Fruit fly (Drosophila melanogaster) whole organism, embryonic: ENCODE results near the gene CG16903.

Experiments
- Ada2b ChIP-seq: fragments of 200-800 bp; sonication (Bioruptor generic); IDR thresholded peaks from 2 replicates; pipeline ENCODE4 v1.3.6; 2022; ENCODE audit warnings: missing biosample characterization, missing genetic modification characterization
- Adf1 ChIP-seq: fragments of 200-800 bp; sonication (Bioruptor generic); IDR thresholded peaks from 2 replicates; pipeline ENCODE4 v1.3.6; 2022; ENCODE audit warnings: missing biosample characterization, missing genetic modification characterization
- B-H1 ChIP-seq: fragments of 200-800 bp; sonication (Bioruptor generic); IDR thresholded peaks from 3 replicates; pipeline ENCODE4 v1.3.6; 2022; ENCODE audit warnings: missing biosample characterization, missing genetic modification characterization
- CG10274 ChIP-seq: fragments of 200-800 bp; sonication (Bioruptor generic); optimal IDR thresholded peaks from 3 replicates; lab custom pipeline; 2017; ENCODE audit warnings: missing biosample characterization, mild to moderate bottlenecking, missing genetic modification characterization
- CG11723 ChIP-seq: fragments of 200-800 bp; sonication (Bioruptor generic); optimal IDR thresholded peaks from 2 replicates; lab custom pipeline; 2017; ENCODE audit warnings: missing biosample characterization, mild to moderate bottlenecking, missing genetic modification characterization
- CG13424 ChIP-seq: fragments of 200-800 bp; sonication (Bioruptor generic); optimal IDR thresholded peaks from 2 replicates; lab custom pipeline; 2019; ENCODE audit warnings: missing biosample characterization, mild to moderate bottlenecking, missing genetic modification characterization, moderate library complexity
- CG15514 ChIP-seq: fragments of 200-800 bp; sonication (Bioruptor generic); optimal IDR thresholded peaks from 3 replicates; lab custom pipeline; 2017; ENCODE audit warnings: missing biosample characterization, missing genetic modification characterization, mild to moderate bottlenecking, moderate library complexity, missing genetic modification reagents
- CG2678 ChIP-seq: fragments of 200-800 bp; sonication (Bioruptor generic); optimal IDR thresholded peaks from 3 replicates; lab custom pipeline; 2019; ENCODE audit warnings: missing biosample characterization, mild to moderate bottlenecking, missing genetic modification characterization, moderate library complexity
- CG2889 ChIP-seq: fragments of 200-800 bp; sonication (Bioruptor generic); IDR thresholded peaks from 3 replicates; pipeline ENCODE4 v1.3.6; 2022; ENCODE audit warnings: missing biosample characterization, missing genetic modification characterization
- CG34422 ChIP-seq: fragments of 200-800 bp; sonication (Bioruptor generic); IDR thresholded peaks from 3 replicates; pipeline ENCODE4 v1.3.6; 2022; ENCODE audit warnings: missing biosample characterization, missing genetic modification characterization
- CG4424 ChIP-seq: fragments of 200-800 bp; sonication (Bioruptor generic); optimal IDR thresholded peaks from 3 replicates; lab custom pipeline; 2016; ENCODE audit warnings: missing biosample characterization, missing genetic modification characterization
- CG6689 ChIP-seq: fragments of 200-800 bp; sonication (Bioruptor generic); IDR thresholded peaks from 2 replicates; pipeline ENCODE4 v1.3.6; 2022; ENCODE audit warnings: missing biosample characterization, missing genetic modification characterization
- CG7556 ChIP-seq: fragments of 200-800 bp; sonication (Bioruptor generic); optimal IDR thresholded peaks from 2 replicates; lab custom pipeline; 2017; ENCODE audit warnings: missing biosample characterization, mild to moderate bottlenecking, missing genetic modification characterization
- CG7987 ChIP-seq: fragments of 200-800 bp; sonication (Bioruptor generic); optimal IDR thresholded peaks from 2 replicates; lab custom pipeline; 2018; ENCODE audit warnings: missing biosample characterization, mild to moderate bottlenecking, missing genetic modification characterization, moderate library complexity
- CG9932 ChIP-seq: fragments of 200-800 bp; sonication (Bioruptor generic); IDR thresholded peaks from 2 replicates; pipeline ENCODE4 v1.3.6; 2022; ENCODE audit warnings: missing biosample characterization, missing genetic modification characterization
- Chrac-16 ChIP-seq: fragments of 200-800 bp; sonication (Bioruptor generic); optimal IDR thresholded peaks from 3 replicates; lab custom pipeline; 2016; ENCODE audit warnings: missing biosample characterization, missing genetic modification characterization
- D ChIP-seq, 2 experiments: fragments of 200-800 bp in 1 of 2; fragments of >200 bp in 1 of 2; sonication (Bioruptor generic) in 1 of 2; optimal IDR thresholded peaks; 2 replicates in 1 of 2; 3 replicates in 1 of 2; lab custom pipeline; 2017; ENCODE audit warnings: mild to moderate bottlenecking in 1 of 2, missing biosample characterization in 1 of 2, missing genetic modification characterization in 1 of 2, missing genetic modification reagents in 1 of 2
- Dad ChIP-seq: fragments of 200-800 bp; sonication (Bioruptor generic); optimal IDR thresholded peaks from 3 replicates; lab custom pipeline; 2016; ENCODE audit warnings: missing biosample characterization, missing genetic modification characterization
- Deaf1 ChIP-seq: fragments of 200-800 bp; optimal IDR thresholded peaks from 3 replicates; lab custom pipeline; 2019; ENCODE audit warnings: missing biosample characterization, mild to moderate bottlenecking, missing genetic modification characterization, moderate library complexity
- Dip3 ChIP-seq: fragments of 200-800 bp; sonication (Bioruptor generic); optimal IDR thresholded peaks from 3 replicates; lab custom pipeline; 2016; ENCODE audit warnings: missing biosample characterization, missing genetic modification characterization
- Med ChIP-seq: fragments of 200-800 bp; sonication (Bioruptor generic); peaks from one replicate; lab custom pipeline; 2016; ENCODE audit warnings: missing biosample characterization, missing genetic modification characterization, mild to moderate bottlenecking, inconsistent platforms, moderate library complexity
- Meics ChIP-seq: fragments of 200-800 bp; sonication (Bioruptor generic); optimal IDR thresholded peaks from 2 replicates; lab custom pipeline; 2017; ENCODE audit warnings: missing biosample characterization, mild to moderate bottlenecking, missing genetic modification characterization
- Spps ChIP-seq: fragments of 200-800 bp; sonication (Bioruptor generic); optimal IDR thresholded peaks from 2 replicates; lab custom pipeline; 2018; ENCODE audit warnings: missing biosample characterization, mild to moderate bottlenecking, missing genetic modification characterization
- Taf1 ChIP-seq: fragments of 200-800 bp; sonication (Bioruptor generic); IDR thresholded peaks from 2 replicates; pipeline ENCODE4 v1.3.6; 2022; ENCODE audit warnings: missing biosample characterization, missing genetic modification characterization
- Trl ChIP-seq, 3 experiments: fragments of >200 bp in 2 of 3; fragments of 200-800 bp in 1 of 3; sonication (Bioruptor generic) in 1 of 3; optimal IDR thresholded peaks; 2 replicates in 1 of 3; 3 replicates in 2 of 3; lab custom pipeline; 2016 to 2017; ENCODE audit warnings: missing biosample characterization in 1 of 3, missing genetic modification characterization in 1 of 3
- abd-A ChIP-seq: fragments of 200-800 bp; sonication (Bioruptor generic); optimal IDR thresholded peaks from 3 replicates; lab custom pipeline; 2019; ENCODE audit warnings: missing biosample characterization, mild to moderate bottlenecking, missing genetic modification characterization, moderate library complexity
- ap ChIP-seq: fragments of 200-800 bp; sonication (Bioruptor generic); IDR thresholded peaks from 2 replicates; pipeline ENCODE4 v1.3.6; 2022; ENCODE audit warnings: missing biosample characterization, missing genetic modification characterization
- bsh ChIP-seq, 2 experiments: fragments of 200-800 bp; sonication (Bioruptor generic); optimal IDR thresholded peaks; 2 replicates each; lab custom pipeline; 2017 to 2018; ENCODE audit warnings: mild to moderate bottlenecking in 2 of 2, missing biosample characterization in 2 of 2, missing genetic modification characterization in 2 of 2, moderate library complexity in 1 of 2
- chif ChIP-seq, 2 experiments: fragments of 200-800 bp; sonication (Bioruptor generic); optimal IDR thresholded peaks; 3 replicates each; lab custom pipeline; 2016; ENCODE audit warnings: missing biosample characterization in 2 of 2, missing genetic modification characterization in 2 of 2
- croc ChIP-seq: fragments of 200-800 bp; sonication (Bioruptor generic); conservative IDR thresholded peaks from 3 replicates; pipeline ENCODE4 v1.3.6; 2022; ENCODE audit warnings: missing biosample characterization, missing genetic modification characterization
- crol ChIP-seq: fragments of 200-800 bp; sonication (Bioruptor generic); IDR thresholded peaks from 2 replicates; pipeline ENCODE4 v1.3.6; 2022; ENCODE audit warnings: missing biosample characterization, missing genetic modification characterization
- ewg ChIP-seq: fragments of 200-800 bp; sonication (Bioruptor generic); optimal IDR thresholded peaks from 3 replicates; lab custom pipeline; 2017; ENCODE audit warnings: mild to moderate bottlenecking, missing biosample characterization, missing genetic modification reagents, missing genetic modification characterization
- h ChIP-seq: fragments of >200 bp; optimal IDR thresholded peaks from 2 replicates; lab custom pipeline; 2017
- jing ChIP-seq: fragments of 200-800 bp; sonication (Bioruptor generic); optimal IDR thresholded peaks from 2 replicates; lab custom pipeline; 2018; ENCODE audit warnings: missing biosample characterization, mild to moderate bottlenecking, missing genetic modification characterization
- klu ChIP-seq: fragments of 200-800 bp; sonication (Bioruptor generic); IDR thresholded peaks from 2 replicates; pipeline ENCODE4 v1.3.6; 2022; ENCODE audit warnings: missing biosample characterization, missing genetic modification characterization
- nerfin-1 ChIP-seq: fragments of 200-800 bp; sonication (Bioruptor generic); optimal IDR thresholded peaks from 3 replicates; lab custom pipeline; 2019; ENCODE audit warnings: missing biosample characterization, mild to moderate bottlenecking, missing genetic modification characterization, moderate library complexity
- onecut ChIP-seq: fragments of 200-800 bp; sonication (Bioruptor generic); IDR thresholded peaks from 2 replicates; pipeline ENCODE4 v1.3.6; 2022; ENCODE audit warnings: missing biosample characterization, missing genetic modification characterization
- org-1 ChIP-seq: fragments of 200-800 bp; sonication (Bioruptor generic); optimal IDR thresholded peaks from 2 replicates; lab custom pipeline; 2017; ENCODE audit warnings: missing biosample characterization, missing genetic modification characterization
- ranshi ChIP-seq: fragments of 200-800 bp; sonication (Bioruptor generic); IDR thresholded peaks from 2 replicates; pipeline ENCODE4 v1.3.6; 2022; ENCODE audit warnings: missing biosample characterization, missing genetic modification characterization
- sc ChIP-seq, 3 experiments: fragments of >200 bp in 2 of 3; fragments of 200-800 bp in 1 of 3; sonication (Bioruptor generic) in 1 of 3; optimal IDR thresholded peaks; 2 replicates in 2 of 3; 3 replicates in 1 of 3; lab custom pipeline; 2017; ENCODE audit warnings: mild to moderate bottlenecking in 1 of 3, missing biosample characterization in 1 of 3, missing genetic modification characterization in 1 of 3, missing genetic modification reagents in 1 of 3
- scrt ChIP-seq: fragments of 200-800 bp; sonication (Bioruptor generic); optimal IDR thresholded peaks from 2 replicates; lab custom pipeline; 2018; ENCODE audit warnings: missing biosample characterization, mild to moderate bottlenecking, missing genetic modification characterization, moderate library complexity
- wor ChIP-seq: fragments of 200-800 bp; sonication (Bioruptor generic); IDR thresholded peaks from 2 replicates; pipeline ENCODE4 v1.3.6; 2022; ENCODE audit warnings: missing biosample characterization, missing genetic modification characterization
- zfh2 ChIP-seq: fragments of 200-800 bp; sonication (Bioruptor generic); optimal IDR thresholded peaks from 2 replicates; lab custom pipeline; 2016; ENCODE audit warnings: missing biosample characterization, missing genetic modification characterization

CG16903 gene

dm6 chrX:2083109-2083508, 2.9 kb upstream of the CG16903 start (continued):
- TF ChIP-seq CG6689 (GFP tag; lab: Robert Waterston, UW) (peak; percentile 42; the same call in 1 of the 2 replicates), CG13424 (tag; lab: Kevin White, UChicago) (peak; percentile 41), ap (GFP tag; lab: Robert Waterston, UW) (peak; percentile 26; the same call in 1 of the 2 replicates), bsh (GFP tag; optimal IDR thresholded peaks at IDR 0.05; lab: Kevin White, UChicago) (peak in 1 of 2 experiments; percentile 61), Trl (optimal IDR thresholded peaks at IDR 0.05; lab: Kevin White, UChicago) (no peak), Trl (GFP tag; optimal IDR thresholded peaks at IDR 0.05; lab: Kevin White, UChicago) (peak; percentile 24), Meics (GFP tag; lab: Kevin White, UChicago) (peak; percentile 65), B-H1 (GFP tag; lab: Robert Waterston, UW) (peak; percentile 48; the same call in 2 of the 3 replicates), CG10274 (peak; percentile 27), CG2678 (tag; lab: Kevin White, UChicago) (peak; percentile 69), Dip3 (GFP tag; lab: Kevin White, UChicago) (peak; percentile 66), jing (no peak), CG15514 (peak; percentile 59), Taf1 (GFP tag; lab: Robert Waterston, UW) (peak; percentile 69), chif (GFP tag; optimal IDR thresholded peaks at IDR 0.05; lab: Kevin White, UChicago) (peak; percentile 19 to 26), D (optimal IDR thresholded peaks at IDR 0.05; lab: Kevin White, UChicago) (no peak), D (GFP tag; optimal IDR thresholded peaks at IDR 0.05; lab: Kevin White, UChicago) (no peak), Spps (tag; lab: Kevin White, UChicago) (no peak), Dad (GFP tag; lab: Kevin White, UChicago) (no peak), klu (GFP tag; lab: Robert Waterston, UW) (peak; percentile 54), CG9932 (peak; percentile 91), h (no peak), zfh2 (GFP tag; lab: Kevin White, UChicago) (peak; percentile 81)

- peak; percentile 12 for TF ChIP-seq Med (GFP tag; lab: Kevin White, UChicago)
- TF ChIP-seq CG34422 (GFP tag; lab: Robert Waterston, UW), result 0 out of 3 replicates have a peak, but pooled peaks have one; percentile 12
- no peak for TF ChIP-seq CG2889
- peak; percentile 59 for TF ChIP-seq abd-A
- TF ChIP-seq nerfin-1 (tag; lab: Kevin White, UChicago), result peak; percentile 44
- TF ChIP-seq Dip3 (GFP tag; lab: Kevin White, UChicago), result no peak
- TF ChIP-seq org-1 (GFP tag; lab: Kevin White, UChicago), result no peak
- no peak for TF ChIP-seq sc (optimal IDR thresholded peaks at IDR 0.05; lab: Kevin White, UChicago)
- no peak for TF ChIP-seq sc (GFP tag; optimal IDR thresholded peaks at IDR 0.05; lab: Kevin White, UChicago)
- no peak for TF ChIP-seq CG7987 (GFP tag; lab: Kevin White, UChicago)
- TF ChIP-seq Adf1 (GFP tag; lab: Robert Waterston, UW), result peak; percentile 9; the same call in 1 of the 2 replicates
- no peak for TF ChIP-seq wor
- TF ChIP-seq ewg (GFP tag; lab: Kevin White, UChicago), result peak; percentile 68
- TF ChIP-seq CG4424 (GFP tag; lab: Kevin White, UChicago), result no peak
- TF ChIP-seq ranshi (GFP tag; lab: Robert Waterston, UW), result no peak
- no peak for TF ChIP-seq Chrac-16 (GFP tag; lab: Kevin White, UChicago)
- TF ChIP-seq CG11723, result no peak
- TF ChIP-seq Ada2b (GFP tag; lab: Robert Waterston, UW), result no peak
- no peak for TF ChIP-seq ap (GFP tag; lab: Robert Waterston, UW)
- no peak for TF ChIP-seq CG7556 (GFP tag; lab: Kevin White, UChicago)
- peak; percentile 63 for TF ChIP-seq scrt (GFP tag; lab: Kevin White, UChicago)
- peak; percentile 95 for TF ChIP-seq onecut (GFP tag; lab: Robert Waterston, UW)
- peak; percentile 23 for TF ChIP-seq Deaf1
- TF ChIP-seq croc (GFP tag; lab: Robert Waterston, UW), result no peak
- peak; percentile 70 for TF ChIP-seq crol (GFP tag; lab: Robert Waterston, UW)
Measured at dm6 chrX:2081848-2082365, 1.7 kb upstream of the CG16903 start.
